Fruit fly (Drosophila melanogaster) whole organism, embryonic: ENCODE measurements around the gene CG17364.

ENCODE experiments used
- Atf3 ChIP-seq: fragments of 200-800 bp; sonication (Bioruptor generic); optimal IDR thresholded peaks from 3 replicates; lab custom pipeline; 2016; ENCODE audit warnings: missing biosample characterization, missing genetic modification characterization
- Atf6 ChIP-seq: fragments of 200-800 bp; sonication (Bioruptor generic); IDR thresholded peaks from 2 replicates; pipeline ENCODE4 v1.3.6; 2022; ENCODE audit warnings: missing biosample characterization, missing genetic modification characterization
- Awh ChIP-seq: fragments of 200-800 bp; sonication (Bioruptor generic); IDR thresholded peaks from 2 replicates; pipeline ENCODE4, ENCODE4 v1.3.6; 2022; ENCODE audit warnings: missing biosample characterization, missing genetic modification characterization
- CG10462 ChIP-seq: fragments of 200-800 bp; sonication (Bioruptor generic); optimal IDR thresholded peaks from 2 replicates; lab custom pipeline; 2016; ENCODE audit warnings: missing biosample characterization, missing genetic modification characterization
- CG11696 ChIP-seq: fragments of 200-800 bp; sonication (Bioruptor generic); IDR thresholded peaks from 2 replicates; pipeline ENCODE4 v1.3.6; 2022; ENCODE audit warnings: missing biosample characterization, missing genetic modification characterization
- CG12391 ChIP-seq: fragments of 200-800 bp; sonication (Bioruptor generic); optimal IDR thresholded peaks from 3 replicates; lab custom pipeline; 2018; ENCODE audit warnings: missing biosample characterization, mild to moderate bottlenecking, missing genetic modification characterization, moderate library complexity
- CG13123 ChIP-seq: fragments of 200-800 bp; sonication (Bioruptor generic); optimal IDR thresholded peaks from 2 replicates; lab custom pipeline; 2016; ENCODE audit warnings: missing biosample characterization, missing genetic modification characterization
- CG13424 ChIP-seq: fragments of 200-800 bp; sonication (Bioruptor generic); optimal IDR thresholded peaks from 2 replicates; lab custom pipeline; 2019; ENCODE audit warnings: missing biosample characterization, mild to moderate bottlenecking, missing genetic modification characterization, moderate library complexity
- CG14710 ChIP-seq: fragments of 200-800 bp; sonication (Bioruptor generic); optimal IDR thresholded peaks from 3 replicates; lab custom pipeline; 2019; ENCODE audit warnings: missing biosample characterization, mild to moderate bottlenecking, missing genetic modification characterization, moderate library complexity
- CG14860 ChIP-seq: fragments of 200-800 bp; sonication (Bioruptor generic); IDR thresholded peaks from 3 replicates; pipeline ENCODE4 v1.3.6; 2022; ENCODE audit warnings: missing biosample characterization, missing genetic modification characterization; ENCODE audit not compliant: partially characterized antibody
- CG15073 ChIP-seq: fragments of 200-800 bp; sonication (Bioruptor generic); optimal IDR thresholded peaks from 2 replicates; lab custom pipeline; 2016; ENCODE audit warnings: missing biosample characterization, missing genetic modification characterization
- CG15479 ChIP-seq: fragments of 200-800 bp; sonication (Bioruptor generic); optimal IDR thresholded peaks from 3 replicates; lab custom pipeline; 2019; ENCODE audit warnings: missing biosample characterization, mild to moderate bottlenecking, missing genetic modification characterization, moderate library complexity
- CG17186 ChIP-seq: fragments of 200-800 bp; sonication (Bioruptor generic); optimal IDR thresholded peaks from 3 replicates; lab custom pipeline; 2017; ENCODE audit warnings: missing biosample characterization, missing genetic modification reagents, missing genetic modification characterization
- CG2199 ChIP-seq: fragments of 200-800 bp; sonication (Bioruptor generic); IDR thresholded peaks from 3 replicates; pipeline ENCODE4 v1.3.6; 2022; ENCODE audit warnings: missing biosample characterization, missing genetic modification characterization
- CG30020 ChIP-seq: fragments of 200-800 bp; optimal IDR thresholded peaks from 2 replicates; lab custom pipeline; 2019; ENCODE audit warnings: missing biosample characterization, mild to moderate bottlenecking, missing genetic modification characterization, moderate library complexity
- CG3163 ChIP-seq: fragments of 200-800 bp; sonication (Bioruptor generic); optimal IDR thresholded peaks from 3 replicates; lab custom pipeline; 2016; ENCODE audit warnings: missing biosample characterization, missing genetic modification characterization
- CG32532 ChIP-seq: fragments of 200-800 bp; sonication (Bioruptor generic); IDR thresholded peaks from 2 replicates; pipeline ENCODE4 v1.3.6; 2022; ENCODE audit warnings: missing biosample characterization, missing genetic modification characterization
- CG3847 ChIP-seq: fragments of 200-800 bp; sonication (Bioruptor generic); IDR thresholded peaks from 2 replicates; pipeline ENCODE4 v1.3.6; 2022; ENCODE audit warnings: missing biosample characterization, missing genetic modification characterization
- CG4707 ChIP-seq: fragments of 200-800 bp; sonication (Bioruptor generic); optimal IDR thresholded peaks from 2 replicates; lab custom pipeline; 2018; ENCODE audit warnings: missing biosample characterization, mild to moderate bottlenecking, missing genetic modification characterization, moderate library complexity
- CG6254 ChIP-seq: fragments of 200-800 bp; sonication (Bioruptor generic); optimal IDR thresholded peaks from 3 replicates; lab custom pipeline; 2017; ENCODE audit warnings: mild to moderate bottlenecking, missing biosample characterization, missing genetic modification reagents, missing genetic modification characterization
- CG6791 ChIP-seq: fragments of 200-800 bp; sonication (Bioruptor generic); IDR thresholded peaks from 3 replicates; pipeline ENCODE4 v1.3.6; 2022; ENCODE audit warnings: missing biosample characterization, missing genetic modification characterization; ENCODE audit not compliant: partially characterized antibody
- CG7745 ChIP-seq: fragments of 200-800 bp; sonication (Bioruptor generic); optimal IDR thresholded peaks from 2 replicates; lab custom pipeline; 2018; ENCODE audit warnings: missing biosample characterization, mild to moderate bottlenecking, missing genetic modification characterization, moderate library complexity
- CG7987 ChIP-seq: fragments of 200-800 bp; sonication (Bioruptor generic); optimal IDR thresholded peaks from 2 replicates; lab custom pipeline; 2018; ENCODE audit warnings: missing biosample characterization, mild to moderate bottlenecking, missing genetic modification characterization, moderate library complexity
- CG8281 ChIP-seq: fragments of 200-800 bp; sonication (Bioruptor generic); optimal IDR thresholded peaks from 2 replicates; lab custom pipeline; 2018; ENCODE audit warnings: missing biosample characterization, mild to moderate bottlenecking, missing genetic modification characterization, moderate library complexity
- CG8924 ChIP-seq: fragments of 200-800 bp; optimal IDR thresholded peaks from 3 replicates; lab custom pipeline; 2019; ENCODE audit warnings: missing biosample characterization, mild to moderate bottlenecking, missing genetic modification characterization, moderate library complexity
- CG9876 ChIP-seq: fragments of 200-800 bp; sonication (Bioruptor generic); optimal IDR thresholded peaks from 2 replicates; lab custom pipeline; 2016; ENCODE audit warnings: missing biosample characterization, missing genetic modification characterization
- Eip74EF ChIP-seq, 2 experiments: fragments of 200-800 bp in 1 of 2; fragments of >200 bp in 1 of 2; sonication (Bioruptor generic) in 1 of 2; optimal IDR thresholded peaks; 2 replicates each; lab custom pipeline; 2017 to 2019; ENCODE audit warnings: missing biosample characterization in 2 of 2, missing genetic modification characterization in 2 of 2, mild to moderate bottlenecking in 1 of 2, moderate library complexity in 1 of 2
- Fer1 ChIP-seq: fragments of 200-800 bp; sonication (Bioruptor generic); optimal IDR thresholded peaks from 2 replicates; lab custom pipeline; 2017; ENCODE audit warnings: missing biosample characterization, mild to moderate bottlenecking, missing genetic modification characterization
- Gug ChIP-seq: fragments of 200-800 bp; sonication (Bioruptor generic); IDR thresholded peaks from 4 replicates; pipeline ENCODE4 v1.3.6; 2022; ENCODE audit warnings: missing biosample characterization, missing genetic modification characterization
- Mrtf ChIP-seq: fragments of 200-800 bp; sonication (Bioruptor generic); IDR thresholded peaks from 3 replicates; pipeline ENCODE4 v1.3.6; 2022; ENCODE audit warnings: missing biosample characterization, missing genetic modification characterization
- NfI ChIP-seq: fragments of 200-800 bp; sonication (Bioruptor generic); optimal IDR thresholded peaks from 3 replicates; lab custom pipeline; 2018; ENCODE audit warnings: missing biosample characterization, mild to moderate bottlenecking, missing genetic modification characterization, moderate library complexity
- Oli ChIP-seq: fragments of 200-800 bp; sonication (Bioruptor generic); optimal IDR thresholded peaks from 2 replicates; lab custom pipeline; 2018; ENCODE audit warnings: missing biosample characterization, mild to moderate bottlenecking, missing genetic modification characterization, moderate library complexity
- Rx ChIP-seq: fragments of 200-800 bp; sonication (Bioruptor generic); IDR thresholded peaks from 2 replicates; pipeline ENCODE4 v1.3.6; 2022; ENCODE audit warnings: missing biosample characterization, missing genetic modification characterization
- Sin3A ChIP-seq: fragments of >200 bp; optimal IDR thresholded peaks from 2 replicates; lab custom pipeline; 2018
- Sox102F ChIP-seq: fragments of 200-800 bp; sonication (Bioruptor generic); optimal IDR thresholded peaks from 2 replicates; lab custom pipeline; 2018; ENCODE audit warnings: missing biosample characterization, mild to moderate bottlenecking, missing genetic modification characterization, moderate library complexity
- Usf ChIP-seq: fragments of 200-800 bp; sonication (Bioruptor generic); optimal IDR thresholded peaks from 2 replicates; lab custom pipeline; 2017; ENCODE audit warnings: missing genotype, missing biosample characterization, missing genetic modification characterization
- ato ChIP-seq: fragments of 200-800 bp; sonication (Bioruptor generic); IDR thresholded peaks from 2 replicates; pipeline ENCODE4 v1.3.6; 2022; ENCODE audit warnings: missing biosample characterization, missing genetic modification characterization; ENCODE audit not compliant: partially characterized antibody
- cg ChIP-seq: fragments of 200-800 bp; sonication (Bioruptor generic); optimal IDR thresholded peaks from 3 replicates; lab custom pipeline; 2019; ENCODE audit warnings: missing biosample characterization, mild to moderate bottlenecking, missing genetic modification characterization, moderate library complexity
- chn ChIP-seq: fragments of 200-800 bp; sonication (Bioruptor generic); optimal IDR thresholded peaks from 2 replicates; lab custom pipeline; 2016; ENCODE audit warnings: missing biosample characterization, missing genetic modification characterization
- dati ChIP-seq: fragments of 200-800 bp; sonication (Bioruptor generic); IDR thresholded peaks from 2 replicates; pipeline ENCODE4 v1.3.6; 2022; ENCODE audit warnings: missing biosample characterization, missing genetic modification characterization
- ems ChIP-seq: fragments of 200-800 bp; sonication (Bioruptor generic); optimal IDR thresholded peaks from 3 replicates; lab custom pipeline; 2016; ENCODE audit warnings: missing biosample characterization, missing genetic modification characterization
- exex ChIP-seq: fragments of 200-800 bp; sonication (Bioruptor generic); optimal IDR thresholded peaks from 4 replicates; lab custom pipeline; 2018; ENCODE audit warnings: missing biosample characterization, mild to moderate bottlenecking, missing genetic modification characterization, moderate library complexity
- fd3F ChIP-seq: fragments of 200-800 bp; sonication (Bioruptor generic); optimal IDR thresholded peaks from 2 replicates; lab custom pipeline; 2018; ENCODE audit warnings: missing biosample characterization, mild to moderate bottlenecking, missing genetic modification characterization, moderate library complexity
- gcm ChIP-seq: fragments of 200-800 bp; sonication (Bioruptor generic); optimal IDR thresholded peaks from 2 replicates; lab custom pipeline; 2019; ENCODE audit warnings: missing biosample characterization, mild to moderate bottlenecking, missing genetic modification characterization, moderate library complexity
- gsb-n ChIP-seq: fragments of 200-800 bp; sonication (Bioruptor generic); optimal IDR thresholded peaks from 3 replicates; lab custom pipeline; 2018; ENCODE audit warnings: missing biosample characterization, mild to moderate bottlenecking, missing genetic modification characterization
- prd ChIP-seq, 3 experiments: fragments of >200 bp in 2 of 3; fragments of 200-800 bp in 1 of 3; sonication (Bioruptor generic) in 1 of 3; optimal IDR thresholded peaks in 2 of 3; IDR thresholded peaks in 1 of 3; 2 replicates in 2 of 3; 3 replicates in 1 of 3; pipeline versions ENCODE4 v1.3.6 to Lab custom; 2017 to 2022; ENCODE audit warnings: missing biosample characterization in 1 of 3, missing genetic modification characterization in 1 of 3
- stwl ChIP-seq: fragments of 200-800 bp; sonication (Bioruptor generic); optimal IDR thresholded peaks from 3 replicates; lab custom pipeline; 2018; ENCODE audit warnings: missing biosample characterization, mild to moderate bottlenecking, missing genetic modification characterization, moderate library complexity
- tgo ChIP-seq: fragments of 200-800 bp; sonication (Bioruptor generic); IDR thresholded peaks from 3 replicates; pipeline ENCODE4 v1.3.6; 2022; ENCODE audit warnings: missing biosample characterization, missing genetic modification characterization
- twi ChIP-seq: fragments of 200-800 bp; optimal IDR thresholded peaks from 2 replicates; lab custom pipeline; 2019; ENCODE audit warnings: missing biosample characterization, mild to moderate bottlenecking, missing genetic modification characterization, moderate library complexity

The CG17364 gene

dm6 chr3L:14002524-14003135 is 9.4 kb upstream of the CG17364 start (continued):
- TF ChIP-seq fd3F (no peak), tgo (GFP tag; lab: Robert Waterston, UW) (no peak), Rx (GFP tag; lab: Robert Waterston, UW) (no peak), Oli (no peak), Fer1 (peak; percentile 27), Sox102F (GFP tag; lab: Kevin White, UChicago) (no peak), CG2199 (peak; percentile 67; the same call in 1 of the 3 replicates), gcm (GFP tag; lab: Kevin White, UChicago) (no peak), Eip74EF (GFP tag; optimal IDR thresholded peaks at IDR 0.05; lab: Kevin White, UChicago) (peak in 1 of 2 experiments; percentile 35), chn (GFP tag; lab: Kevin White, UChicago) (no peak), CG15073 (GFP tag; lab: Kevin White, UChicago) (no peak), CG3847 (GFP tag; lab: Robert Waterston, UW) (no peak), CG10462 (GFP tag; lab: Kevin White, UChicago) (no peak), CG6791 (GFP tag; lab: Robert Waterston, UW) (no peak), CG8281 (tag; lab: Kevin White, UChicago) (no peak), gsb-n (tag; lab: Kevin White, UChicago) (no peak), CG7745 (tag; lab: Kevin White, UChicago) (peak; percentile 2), dati (GFP tag; lab: Robert Waterston, UW) (no peak), CG6254 (GFP tag; lab: Kevin White, UChicago) (no peak), CG7987 (no peak), CG14860 (GFP tag; lab: Robert Waterston, UW) (no peak), Gug (GFP tag; lab: Robert Waterston, UW) (no peak), cg (GFP tag; lab: Kevin White, UChicago) (peak; percentile 95), twi (tag; lab: Kevin White, UChicago) (peak; percentile 18), Atf6 (GFP tag; lab: Robert Waterston, UW) (no peak), CG8924 (tag; lab: Kevin White, UChicago) (peak; percentile 83), CG13123 (GFP tag; lab: Kevin White, UChicago) (no peak), ems (no peak), stwl (tag; lab: Kevin White, UChicago) (peak; percentile 49), Mrtf (GFP tag; lab: Robert Waterston, UW) (no peak), CG14710 (peak; percentile 10), Usf (GFP tag; lab: Kevin White, UChicago) (no peak), NfI (GFP tag; lab: Kevin White, UChicago) (no peak), CG3163 (GFP tag; lab: Kevin White, UChicago) (no peak), exex (tag; lab: Kevin White, UChicago) (peak; percentile 50), Atf3 (no peak), CG30020 (tag; lab: Kevin White, UChicago) (no peak), CG13424 (tag; lab: Kevin White, UChicago) (no peak), CG9876 (GFP tag; lab: Kevin White, UChicago) (no peak), CG32532 (0 out of 2 replicates have a peak, but pooled peaks have one; percentile 30), CG4707 (GFP tag; lab: Kevin White, UChicago) (no peak), Sin3A (lab: Kevin White, UChicago) (no peak), ato (GFP tag; lab: Robert Waterston, UW) (no peak), CG11696 (GFP tag; lab: Robert Waterston, UW) (no peak), Awh (GFP tag; lab: Robert Waterston, UW) (no peak), CG17186 (GFP tag; lab: Kevin White, UChicago) (peak; percentile 60), prd (optimal IDR thresholded peaks at IDR 0.05; lab: Kevin White, UChicago) (no peak), prd (GFP tag; IDR thresholded peaks at IDR 0.05; lab: Robert Waterston, UW) (no peak), CG12391 (no peak), CG15479 (peak; percentile 51)
